Worm (Caenorhabditis elegans): ENCODE results near the gene nsy-1.

ce11 chrII:5031612-5032011 is 9.1 kb downstream of the nsy-1 start, which contains the start of gene wdr-83:
- no peak for TF ChIP-seq snpc-4 (tag; optimal IDR thresholded peaks at IDR 0.05)
- TF ChIP-seq unc-62 (GFP tag; optimal IDR thresholded peaks at IDR 0.05) = no peak
- no peak for TF ChIP-seq lin-35 (GFP tag; optimal IDR thresholded peaks at IDR 0.05)
- no peak for TF ChIP-seq sox-4 (tag; optimal IDR thresholded peaks at IDR 0.05)
- TF ChIP-seq mdl-1 (tag; optimal IDR thresholded peaks at IDR 0.05) = no peak
- TF ChIP-seq elt-2 (tag; optimal IDR thresholded peaks at IDR 0.05) = no peak
- no peak for TF ChIP-seq ztf-11 (tag; optimal IDR thresholded peaks at IDR 0.05)
- TF ChIP-seq sup-37 (GFP tag; optimal IDR thresholded peaks at IDR 0.05) = no peak
- no peak for TF ChIP-seq nhr-12 (tag; optimal IDR thresholded peaks at IDR 0.05)
